Fruit fly (Drosophila melanogaster) whole organism, embryonic: ENCODE results near the gene Blos4.
A peak's percentile ranks its signal among the peaks of the same experiment; 100 is the strongest.

ENCODE experiments used
- Atf-2 ChIP-seq: fragments of 200-800 bp; sonication (Bioruptor generic); optimal IDR thresholded peaks from 2 replicates; lab custom pipeline; 2016; ENCODE audit warnings: missing biosample characterization, missing genetic modification characterization
- Atf6 ChIP-seq: fragments of 200-800 bp; sonication (Bioruptor generic); IDR thresholded peaks from 2 replicates; pipeline ENCODE4 v1.3.6; 2022; ENCODE audit warnings: missing biosample characterization, missing genetic modification characterization
- Blimp-1 ChIP-seq: fragments of 200-800 bp; sonication (Bioruptor generic); optimal IDR thresholded peaks from 3 replicates; lab custom pipeline; 2018; ENCODE audit warnings: missing biosample characterization, missing genetic modification characterization, mild to moderate bottlenecking, moderate library complexity, missing genetic modification reagents
- CG11504 ChIP-seq: fragments of 200-800 bp; sonication (Bioruptor generic); optimal IDR thresholded peaks from 3 replicates; lab custom pipeline; 2019; ENCODE audit warnings: missing biosample characterization, mild to moderate bottlenecking, missing genetic modification characterization, moderate library complexity
- CG11695 ChIP-seq: fragments of 200-800 bp; sonication (Bioruptor generic); IDR thresholded peaks from 3 replicates; pipeline ENCODE4 v1.3.6; 2022; ENCODE audit warnings: missing biosample characterization, missing genetic modification characterization
- CG13123 ChIP-seq: fragments of 200-800 bp; sonication (Bioruptor generic); optimal IDR thresholded peaks from 2 replicates; lab custom pipeline; 2016; ENCODE audit warnings: missing biosample characterization, missing genetic modification characterization
- CG14441 ChIP-seq: fragments of 200-800 bp; sonication (Bioruptor generic); IDR thresholded peaks from 2 replicates; pipeline ENCODE4 v1.3.6; 2022; ENCODE audit warnings: missing biosample characterization, missing genetic modification characterization
- CG15073 ChIP-seq: fragments of 200-800 bp; sonication (Bioruptor generic); optimal IDR thresholded peaks from 2 replicates; lab custom pipeline; 2016; ENCODE audit warnings: missing biosample characterization, missing genetic modification characterization
- CG15696 ChIP-seq: fragments of 200-800 bp; sonication (Bioruptor generic); optimal IDR thresholded peaks from 2 replicates; lab custom pipeline; 2019; ENCODE audit warnings: missing biosample characterization, mild to moderate bottlenecking, missing genetic modification characterization, moderate library complexity
- CG16779 ChIP-seq: fragments of 200-800 bp; sonication (Bioruptor generic); IDR thresholded peaks from 2 replicates; pipeline ENCODE4 v1.3.6; 2022; ENCODE audit warnings: missing biosample characterization, missing genetic modification characterization
- CG18599 ChIP-seq: fragments of 200-800 bp; sonication (Bioruptor generic); optimal IDR thresholded peaks from 3 replicates; lab custom pipeline; 2017; ENCODE audit warnings: missing biosample characterization, missing genetic modification characterization, mild to moderate bottlenecking, moderate library complexity, missing genetic modification reagents
- CG2120 ChIP-seq: fragments of 200-800 bp; sonication (Bioruptor generic); optimal IDR thresholded peaks from 3 replicates; lab custom pipeline; 2016; ENCODE audit warnings: missing biosample characterization, missing genetic modification characterization
- CG2889 ChIP-seq: fragments of 200-800 bp; sonication (Bioruptor generic); IDR thresholded peaks from 3 replicates; pipeline ENCODE4 v1.3.6; 2022; ENCODE audit warnings: missing biosample characterization, missing genetic modification characterization
- CG31365 ChIP-seq: fragments of 200-800 bp; sonication (Bioruptor generic); optimal IDR thresholded peaks from 2 replicates; lab custom pipeline; 2018; ENCODE audit warnings: missing biosample characterization, mild to moderate bottlenecking, missing genetic modification characterization
- CG32772 ChIP-seq: fragments of 200-800 bp; sonication (Bioruptor generic); IDR thresholded peaks from 2 replicates; pipeline ENCODE4 v1.3.6; 2022; ENCODE audit warnings: missing biosample characterization, missing genetic modification characterization
- CG3281 ChIP-seq: fragments of 200-800 bp; sonication (Bioruptor generic); optimal IDR thresholded peaks from 3 replicates; lab custom pipeline; 2017; ENCODE audit warnings: missing biosample characterization, mild to moderate bottlenecking, missing genetic modification characterization
- CG34422 ChIP-seq: fragments of 200-800 bp; sonication (Bioruptor generic); IDR thresholded peaks from 3 replicates; pipeline ENCODE4 v1.3.6; 2022; ENCODE audit warnings: missing biosample characterization, missing genetic modification characterization
- CG4328 ChIP-seq: fragments of 200-800 bp; sonication (Bioruptor generic); optimal IDR thresholded peaks from 3 replicates; lab custom pipeline; 2017; ENCODE audit warnings: missing biosample characterization, missing genetic modification reagents, missing genetic modification characterization
- CG4854 ChIP-seq: fragments of 200-800 bp; sonication (Bioruptor generic); optimal IDR thresholded peaks from 2 replicates; lab custom pipeline; 2016; ENCODE audit warnings: missing biosample characterization, missing genetic modification characterization, inconsistent platforms
- CG5245 ChIP-seq: fragments of 200-800 bp; sonication (Bioruptor generic); optimal IDR thresholded peaks from 3 replicates; lab custom pipeline; 2016; ENCODE audit warnings: missing biosample characterization, missing genetic modification characterization
- CG6765 ChIP-seq: fragments of 200-800 bp; sonication (Bioruptor generic); optimal IDR thresholded peaks from 3 replicates; lab custom pipeline; 2017; ENCODE audit warnings: missing biosample characterization, mild to moderate bottlenecking, missing genetic modification characterization
- CG7357 ChIP-seq: fragments of 200-800 bp; sonication (Bioruptor generic); IDR thresholded peaks from 3 replicates; pipeline ENCODE4 v1.3.6; 2022; ENCODE audit warnings: missing biosample characterization, missing genetic modification characterization
- CG7786 ChIP-seq: fragments of 200-800 bp; sonication (Bioruptor generic); optimal IDR thresholded peaks from 2 replicates; lab custom pipeline; 2016; ENCODE audit warnings: missing biosample characterization, missing genetic modification characterization
- CG8359 ChIP-seq: fragments of 200-800 bp; sonication (Bioruptor generic); optimal IDR thresholded peaks from 2 replicates; lab custom pipeline; 2017; ENCODE audit warnings: missing biosample characterization, mild to moderate bottlenecking, missing genetic modification characterization, borderline replicate concordance
- CG8478 ChIP-seq: fragments of >200 bp; optimal IDR thresholded peaks from 2 replicates; lab custom pipeline; 2018
- Fer3 ChIP-seq: fragments of 200-800 bp; sonication (Bioruptor generic); optimal IDR thresholded peaks from 2 replicates; lab custom pipeline; 2018; ENCODE audit warnings: missing biosample characterization, mild to moderate bottlenecking, missing genetic modification characterization, moderate library complexity
- HLHmδ ChIP-seq: fragments of 200-800 bp; sonication (Bioruptor generic); optimal IDR thresholded peaks from 2 replicates; lab custom pipeline; 2018; ENCODE audit warnings: missing biosample characterization, mild to moderate bottlenecking, missing genetic modification characterization, moderate library complexity
- Hey ChIP-seq: fragments of 200-800 bp; sonication (Bioruptor generic); optimal IDR thresholded peaks from 3 replicates; lab custom pipeline; 2018; ENCODE audit warnings: missing biosample characterization, mild to moderate bottlenecking, missing genetic modification characterization
- Hr78 ChIP-seq, 2 experiments: fragments of 200-800 bp in 1 of 2; fragments of >200 bp in 1 of 2; sonication (Bioruptor generic) in 1 of 2; optimal IDR thresholded peaks; 2 replicates each; lab custom pipeline; 2017 to 2019; ENCODE audit warnings: missing biosample characterization in 2 of 2, missing genetic modification characterization in 2 of 2, mild to moderate bottlenecking in 1 of 2, moderate library complexity in 1 of 2
- MBD-R2 ChIP-seq: fragments of 200-800 bp; sonication (Bioruptor generic); IDR thresholded peaks from 2 replicates; pipeline ENCODE4 v1.3.6; 2022; ENCODE audit warnings: missing biosample characterization, missing genetic modification characterization
- Max ChIP-seq: fragments of 200-800 bp; sonication (Bioruptor generic); optimal IDR thresholded peaks from 2 replicates; lab custom pipeline; 2016; ENCODE audit warnings: missing biosample characterization, mild to moderate bottlenecking, missing genetic modification characterization
- Nf-YA ChIP-seq: fragments of 200-800 bp; sonication (Bioruptor generic); IDR thresholded peaks from 2 replicates; pipeline ENCODE4 v1.3.6; 2022; ENCODE audit warnings: missing biosample characterization, missing genetic modification characterization
- Sox102F ChIP-seq: fragments of 200-800 bp; sonication (Bioruptor generic); optimal IDR thresholded peaks from 2 replicates; lab custom pipeline; 2018; ENCODE audit warnings: missing biosample characterization, mild to moderate bottlenecking, missing genetic modification characterization, moderate library complexity
- Xrp1 ChIP-seq: fragments of 200-800 bp; sonication (Bioruptor generic); IDR thresholded peaks from 2 replicates; pipeline ENCODE4 v1.3.6; 2022; ENCODE audit warnings: missing biosample characterization, missing genetic modification characterization
- ab ChIP-seq: fragments of 200-800 bp; sonication (Bioruptor generic); optimal IDR thresholded peaks from 2 replicates; lab custom pipeline; 2016; ENCODE audit warnings: missing biosample characterization, missing genetic modification characterization
- ara ChIP-seq: fragments of 200-800 bp; sonication (Bioruptor generic); IDR thresholded peaks from 2 replicates; pipeline ENCODE4 v1.3.6; 2022; ENCODE audit warnings: missing biosample characterization, missing genetic modification characterization
- az2 ChIP-seq: fragments of 200-800 bp; sonication (Bioruptor generic); optimal IDR thresholded peaks from 3 replicates; lab custom pipeline; 2016; ENCODE audit warnings: missing biosample characterization, missing genetic modification characterization
- caup ChIP-seq: fragments of 200-800 bp; sonication (Bioruptor generic); optimal IDR thresholded peaks from 3 replicates; lab custom pipeline; 2017; ENCODE audit warnings: missing biosample characterization, mild to moderate bottlenecking, missing genetic modification characterization, moderate library complexity; ENCODE audit not compliant: severe bottlenecking
- chn ChIP-seq: fragments of 200-800 bp; sonication (Bioruptor generic); optimal IDR thresholded peaks from 2 replicates; lab custom pipeline; 2016; ENCODE audit warnings: missing biosample characterization, missing genetic modification characterization
- croc ChIP-seq: fragments of 200-800 bp; sonication (Bioruptor generic); conservative IDR thresholded peaks from 3 replicates; pipeline ENCODE4 v1.3.6; 2022; ENCODE audit warnings: missing biosample characterization, missing genetic modification characterization
- eve ChIP-seq, 2 experiments: fragments of >200 bp; optimal IDR thresholded peaks; 2 replicates each; lab custom pipeline; 2017; ENCODE audit warnings: missing biosample characterization in 2 of 2, missing genetic modification characterization in 2 of 2
- fd3F ChIP-seq: fragments of 200-800 bp; sonication (Bioruptor generic); optimal IDR thresholded peaks from 2 replicates; lab custom pipeline; 2018; ENCODE audit warnings: missing biosample characterization, mild to moderate bottlenecking, missing genetic modification characterization, moderate library complexity
- fd64A ChIP-seq: fragments of 200-800 bp; sonication (Bioruptor generic); optimal IDR thresholded peaks from 3 replicates; lab custom pipeline; 2018; ENCODE audit warnings: missing biosample characterization, mild to moderate bottlenecking, missing genetic modification characterization
- fru ChIP-seq: fragments of >200 bp; optimal IDR thresholded peaks from 2 replicates; lab custom pipeline; 2017
- gro ChIP-seq: fragments of 200-800 bp; sonication (Bioruptor generic); optimal IDR thresholded peaks from 2 replicates; lab custom pipeline; 2016; ENCODE audit warnings: missing biosample characterization, missing genetic modification characterization
- klu ChIP-seq: fragments of 200-800 bp; sonication (Bioruptor generic); IDR thresholded peaks from 2 replicates; pipeline ENCODE4 v1.3.6; 2022; ENCODE audit warnings: missing biosample characterization, missing genetic modification characterization
- lbe ChIP-seq: fragments of 200-800 bp; sonication (Bioruptor generic); optimal IDR thresholded peaks from 2 replicates; lab custom pipeline; 2016; ENCODE audit warnings: missing biosample characterization, mild to moderate bottlenecking, missing genetic modification characterization
- nau ChIP-seq: fragments of 200-800 bp; sonication (Bioruptor generic); optimal IDR thresholded peaks from 3 replicates; lab custom pipeline; 2017; ENCODE audit warnings: missing biosample characterization, mild to moderate bottlenecking, missing genetic modification characterization, missing genetic modification reagents
- sens-2 ChIP-seq: fragments of 200-800 bp; sonication (Bioruptor generic); IDR thresholded peaks from 2 replicates; pipeline ENCODE4 v1.3.6; 2022; ENCODE audit warnings: missing biosample characterization, missing genetic modification characterization
- sob ChIP-seq: fragments of 200-800 bp; sonication (Bioruptor generic); IDR thresholded peaks from 2 replicates; pipeline ENCODE4 v1.3.6; 2022; ENCODE audit warnings: missing biosample characterization, missing genetic modification characterization
- z ChIP-seq: fragments of 200-800 bp; sonication (Bioruptor generic); IDR thresholded peaks from 3 replicates; pipeline ENCODE4 v1.3.6; 2022; ENCODE audit warnings: missing biosample characterization, missing genetic modification characterization

Gene Blos4

dm6 chr3L:10860042-10860643 is 18.7 kb upstream of the Blos4 start (continued):
- TF ChIP-seq CG15696 (tag; lab: Kevin White, UChicago) (no peak), Atf-2 (GFP tag; lab: Kevin White, UChicago) (no peak), CG13123 (GFP tag; lab: Kevin White, UChicago) (no peak), klu (GFP tag; lab: Robert Waterston, UW) (no peak), CG4328 (GFP tag; lab: Kevin White, UChicago) (no peak), CG18599 (GFP tag; lab: Kevin White, UChicago) (no peak), croc (GFP tag; lab: Robert Waterston, UW) (no peak), CG11504 (tag; lab: Kevin White, UChicago) (no peak), Hey (tag; lab: Kevin White, UChicago) (no peak), ara (GFP tag; lab: Robert Waterston, UW) (no peak), CG4854 (GFP tag; lab: Kevin White, UChicago) (no peak), Fer3 (tag; lab: Kevin White, UChicago) (no peak), CG16779 (GFP tag; lab: Robert Waterston, UW) (no peak), CG31365 (tag; lab: Kevin White, UChicago) (no peak), CG2120 (no peak), Max (no peak), CG15073 (GFP tag; lab: Kevin White, UChicago) (no peak), ab (no peak), Nf-YA (GFP tag; lab: Robert Waterston, UW) (0 out of 2 replicates have a peak, but pooled peaks have one; percentile 12), Xrp1 (GFP tag; lab: Robert Waterston, UW) (0 out of 2 replicates have a peak, but pooled peaks have one; percentile 31), gro (GFP tag; lab: Kevin White, UChicago) (no peak), chn (GFP tag; lab: Kevin White, UChicago) (peak; percentile 33), sens-2 (no peak), Sox102F (GFP tag; lab: Kevin White, UChicago) (no peak), CG6765 (GFP tag; lab: Kevin White, UChicago) (no peak), MBD-R2 (no peak), z (GFP tag; lab: Robert Waterston, UW) (0 out of 3 replicates have a peak, but pooled peaks have one; percentile 46), Atf6 (GFP tag; lab: Robert Waterston, UW) (0 out of 2 replicates have a peak, but pooled peaks have one; percentile 41), CG7786 (GFP tag; lab: Kevin White, UChicago) (no peak), CG5245 (GFP tag; lab: Kevin White, UChicago) (no peak), Hr78 (GFP tag; optimal IDR thresholded peaks at IDR 0.05; lab: Kevin White, UChicago) (peak in 1 of 2 experiments; percentile 30), nau (GFP tag; lab: Kevin White, UChicago) (no peak), CG8359 (GFP tag; lab: Kevin White, UChicago) (no peak), CG3281 (GFP tag; lab: Kevin White, UChicago) (peak; percentile 11), CG32772 (GFP tag; lab: Robert Waterston, UW) (no peak), Blimp-1 (no peak), CG34422 (GFP tag; lab: Robert Waterston, UW) (peak; percentile 42; the same call in 1 of the 3 replicates), HLHmδ (GFP tag; lab: Kevin White, UChicago) (no peak), CG8478 (lab: Kevin White, UChicago) (no peak), fru (lab: Kevin White, UChicago) (no peak), CG11695 (GFP tag; lab: Robert Waterston, UW) (no peak), eve (GFP tag; optimal IDR thresholded peaks at IDR 0.05; lab: Kevin White, UChicago) (no peak), sob (GFP tag; lab: Robert Waterston, UW) (peak; percentile 22; the same call in 1 of the 2 replicates), fd64A (no peak), CG14441 (GFP tag; lab: Robert Waterston, UW) (peak; percentile 21; the same call in 1 of the 2 replicates), az2 (GFP tag; lab: Kevin White, UChicago) (no peak), CG7357 (GFP tag; lab: Robert Waterston, UW) (no peak), CG2889 (GFP tag; lab: Robert Waterston, UW) (no peak), lbe (GFP tag; lab: Kevin White, UChicago) (no peak), fd3F (GFP tag; lab: Kevin White, UChicago) (no peak), caup (GFP tag; lab: Kevin White, UChicago) (no peak)
